Fruit fly (Drosophila melanogaster): ENCODE data around the gene Kul.

Gene Kul

dm6 chr3R:29725577-29726240, at the start of gene Kul:
TSS of gene Kul (plus strand) at chr3R:29725830.
- TF ChIP-seq ttk (optimal IDR thresholded peaks at IDR 0.05) (no peak), Myc (optimal IDR thresholded peaks at IDR 0.05) (no peak), h (optimal IDR thresholded peaks at IDR 0.05) (no peak), psq (optimal IDR thresholded peaks at IDR 0.05) (no peak), insv (optimal IDR thresholded peaks at IDR 0.05) (no peak), Sin3A (optimal IDR thresholded peaks at IDR 0.05) (no peak)

- TF ChIP-seq insv (optimal IDR thresholded peaks at IDR 0.05) (no peak), ttk (optimal IDR thresholded peaks at IDR 0.05) (no peak), h (optimal IDR thresholded peaks at IDR 0.05) (no peak), Sin3A (optimal IDR thresholded peaks at IDR 0.05) (no peak), psq (optimal IDR thresholded peaks at IDR 0.05) (no peak), Myc (optimal IDR thresholded peaks at IDR 0.05) (no peak)
Measured at dm6 chr3R:29681241-29681640, 44.4 kb upstream of the Kul start.

dm6 chr3R:29682152-29682600, 43.5 kb upstream of the Kul start, which contains the start of the genes CG7582 and Gycalpha99B:
TSS of gene CG7582 (minus strand) at chr3R:29682278.
TSS of gene Gycalpha99B (plus strand) at chr3R:29682503.
- TF ChIP-seq Sin3A (optimal IDR thresholded peaks at IDR 0.05) (no peak), insv (optimal IDR thresholded peaks at IDR 0.05) (no peak), ttk (optimal IDR thresholded peaks at IDR 0.05) (no peak), h (optimal IDR thresholded peaks at IDR 0.05) (no peak), Myc (optimal IDR thresholded peaks at IDR 0.05) (no peak)

dm6 chr3R:29686698-29687097, 38.9 kb upstream of the Kul start:
- TF ChIP-seq ttk (optimal IDR thresholded peaks at IDR 0.05): no peak
- TF ChIP-seq psq (optimal IDR thresholded peaks at IDR 0.05): no peak
- TF ChIP-seq h (optimal IDR thresholded peaks at IDR 0.05): no peak
- TF ChIP-seq Myc (optimal IDR thresholded peaks at IDR 0.05): no peak
- no peak for TF ChIP-seq Sin3A (optimal IDR thresholded peaks at IDR 0.05)
- TF ChIP-seq insv (optimal IDR thresholded peaks at IDR 0.05): no peak

- TF ChIP-seq h (optimal IDR thresholded peaks at IDR 0.05) (no peak), Sin3A (optimal IDR thresholded peaks at IDR 0.05) (no peak), psq (optimal IDR thresholded peaks at IDR 0.05) (no peak), ttk (optimal IDR thresholded peaks at IDR 0.05) (no peak), insv (optimal IDR thresholded peaks at IDR 0.05) (no peak), Myc (optimal IDR thresholded peaks at IDR 0.05) (no peak)
Measured at dm6 chr3R:29689211-29689610, 36.4 kb upstream of the Kul start, which contains the start of gene Obp99c. TSS of gene Obp99c (minus strand) at chr3R:29689311.

dm6 chr3R:29689833-29690538, 35.6 kb upstream of the Kul start:
- TF ChIP-seq ttk (optimal IDR thresholded peaks at IDR 0.05) (no peak), Sin3A (optimal IDR thresholded peaks at IDR 0.05) (no peak), insv (optimal IDR thresholded peaks at IDR 0.05) (no peak), Myc (optimal IDR thresholded peaks at IDR 0.05) (no peak), h (optimal IDR thresholded peaks at IDR 0.05) (no peak), psq (optimal IDR thresholded peaks at IDR 0.05) (no peak)

dm6 chr3R:29690539-29690852, 35.1 kb upstream of the Kul start:
- no peak for TF ChIP-seq ttk (optimal IDR thresholded peaks at IDR 0.05)
- TF ChIP-seq Sin3A (optimal IDR thresholded peaks at IDR 0.05): no peak
- no peak for TF ChIP-seq insv (optimal IDR thresholded peaks at IDR 0.05)
- no peak for TF ChIP-seq psq (optimal IDR thresholded peaks at IDR 0.05)
- TF ChIP-seq Myc (optimal IDR thresholded peaks at IDR 0.05): no peak
- TF ChIP-seq h (optimal IDR thresholded peaks at IDR 0.05): no peak

- no peak for TF ChIP-seq insv (optimal IDR thresholded peaks at IDR 0.05)
- no peak for TF ChIP-seq ttk (optimal IDR thresholded peaks at IDR 0.05)
- no peak for TF ChIP-seq Sin3A (optimal IDR thresholded peaks at IDR 0.05)
- TF ChIP-seq h (optimal IDR thresholded peaks at IDR 0.05): no peak
- TF ChIP-seq psq (optimal IDR thresholded peaks at IDR 0.05): no peak
- TF ChIP-seq Myc (optimal IDR thresholded peaks at IDR 0.05): no peak
Measured at dm6 chr3R:29690960-29691527, 34.6 kb upstream of the Kul start.

- TF ChIP-seq ttk (optimal IDR thresholded peaks at IDR 0.05) (no peak), Myc (optimal IDR thresholded peaks at IDR 0.05) (no peak), insv (optimal IDR thresholded peaks at IDR 0.05) (no peak), Sin3A (optimal IDR thresholded peaks at IDR 0.05) (no peak), psq (optimal IDR thresholded peaks at IDR 0.05) (no peak), h (optimal IDR thresholded peaks at IDR 0.05) (no peak)
Measured at dm6 chr3R:29692009-29692641, 33.5 kb upstream of the Kul start, which contains the start of gene dmrt99B. TSS of gene dmrt99B (plus strand) at chr3R:29692591.

- TF ChIP-seq Sin3A (optimal IDR thresholded peaks at IDR 0.05) (no peak), ttk (optimal IDR thresholded peaks at IDR 0.05) (no peak)
Measured at dm6 chr3R:29695744-29696143, 29.9 kb upstream of the Kul start.

dm6 chr3R:29696359-29696758, 29.3 kb upstream of the Kul start:
- TF ChIP-seq ttk (optimal IDR thresholded peaks at IDR 0.05): no peak
- TF ChIP-seq psq (optimal IDR thresholded peaks at IDR 0.05): no peak
- TF ChIP-seq Sin3A (optimal IDR thresholded peaks at IDR 0.05): no peak
- TF ChIP-seq h (optimal IDR thresholded peaks at IDR 0.05): no peak
- TF ChIP-seq insv (optimal IDR thresholded peaks at IDR 0.05): no peak
- no peak for TF ChIP-seq Myc (optimal IDR thresholded peaks at IDR 0.05)

- TF ChIP-seq insv (optimal IDR thresholded peaks at IDR 0.05) (no peak), psq (optimal IDR thresholded peaks at IDR 0.05) (no peak), h (optimal IDR thresholded peaks at IDR 0.05) (no peak), Sin3A (optimal IDR thresholded peaks at IDR 0.05) (no peak)
Measured at dm6 chr3R:29697841-29698240, 27.8 kb upstream of the Kul start.

Data from Kc167 (cell line).